Fruit fly (Drosophila melanogaster): ENCODE measurements around the gene CG12106.

DNA sequence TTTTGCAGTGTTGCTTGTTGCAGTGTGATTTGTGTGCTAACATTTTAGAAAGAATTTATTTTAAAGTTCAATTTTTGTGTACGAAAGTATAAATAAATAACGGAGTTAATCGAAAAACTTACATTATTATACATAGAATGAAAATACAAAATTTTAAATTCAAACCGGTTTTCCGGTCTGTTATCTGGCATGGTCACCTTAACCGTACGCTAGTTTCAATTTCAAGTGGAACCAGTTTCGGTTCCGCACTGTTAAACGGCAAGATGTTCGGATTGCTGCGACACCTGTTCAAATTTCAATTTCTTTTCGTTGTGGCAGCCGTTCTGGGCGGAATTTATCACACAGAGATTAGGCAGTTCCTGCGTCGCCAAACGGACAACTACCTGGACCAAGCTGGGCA is 1.3 kb upstream of the CG12106 start, which contains the start of gene CG12056:
- TF ChIP-seq CG6808 (GFP tag; optimal IDR thresholded peaks at IDR 0.05) (no peak), eg (GFP tag; IDR thresholded peaks at IDR 0.05) (no peak), Sox15 (GFP tag; optimal IDR thresholded peaks at IDR 0.05) (no peak), CG32006 (GFP tag; optimal IDR thresholded peaks at IDR 0.05) (no peak)
